Fruit fly (Drosophila melanogaster) whole organism: ENCODE results near the gene Nfs1.

Experiments used
- CG8478 ChIP-seq: fragments of >200 bp; optimal IDR thresholded peaks from 2 replicates; lab custom pipeline; 2018; ENCODE audit warnings: inconsistent platforms
- psq ChIP-seq: fragments of >200 bp; optimal IDR thresholded peaks from 2 replicates; lab custom pipeline; 2017

dm6 chr2L:12029594-12030197 is 30.2 kb downstream of the Nfs1 start:
- no peak for TF ChIP-seq CG8478 (lab: Kevin White, UChicago)
- TF ChIP-seq psq (lab: Kevin White, UChicago), result no peak
